Worm (Caenorhabditis elegans) whole organism, early embryonic: ENCODE data around the gene lys-2.

ENCODE experiments used
- aly-1 ChIP-seq: sonication (generic microtip); optimal IDR thresholded peaks from 2 replicates; lab custom pipeline; 2016; ENCODE audit warnings: missing genetic modification characterization, missing compliant biosample characterization
- ama-1 ChIP-seq: fragments of 150-350 bp; optimal IDR thresholded peaks from 2 replicates; lab custom pipeline; 2014
- sea-1 ChIP-seq: fragments of 200-800 bp; sonication (Bioruptor generic); conservative IDR thresholded peaks from 2 replicates; pipeline ENCODE4 v1.3.6; 2022; ENCODE audit warnings: missing genetic modification characterization, missing compliant biosample characterization
- tbx-37 ChIP-seq: fragments of 200-800 bp; sonication (Bioruptor generic); conservative IDR thresholded peaks from 2 replicates; pipeline ENCODE4 v1.3.6; 2022; ENCODE audit warnings: missing genetic modification reagents, missing genetic modification characterization, missing compliant biosample characterization

- no peak for TF ChIP-seq sea-1 (GFP tag; lab: Robert Waterston, UW)
- no peak for TF ChIP-seq aly-1 (tag; lab: Kevin White, UChicago)
- TF ChIP-seq ama-1 (lab: Kevin White, UChicago) = no peak
- no peak for TF ChIP-seq tbx-37
Measured at ce11 chrV:10313953-10314352, 32.7 kb upstream of the lys-2 start, which contains the start of gene gcy-6.
